Fruit fly (Drosophila melanogaster): ENCODE data around the gene yellow-f.
A peak's percentile ranks its signal among the peaks of the same experiment; 100 is the strongest.

The yellow-f gene

dm6 chr3R:12977371-12978050, 15.5 kb downstream of the yellow-f start, which contains the start of the genes CG7381 and CG7091:
TSS of gene CG7381 (minus strand) at chr3R:12977471.
TSS of gene CG7091 (plus strand) at chr3R:12978000.
- TF ChIP-seq EcR (GFP tag; optimal IDR thresholded peaks at IDR 0.05) (no peak), Dll (optimal IDR thresholded peaks at IDR 0.05) (no peak), pan (optimal IDR thresholded peaks at IDR 0.05) (no peak), CG8478 (optimal IDR thresholded peaks at IDR 0.05) (no peak), psq (optimal IDR thresholded peaks at IDR 0.05) (no peak), usp (GFP tag; optimal IDR thresholded peaks at IDR 0.05) (no peak)

- TF ChIP-seq psq (optimal IDR thresholded peaks at IDR 0.05) (no peak), Dll (optimal IDR thresholded peaks at IDR 0.05) (no peak), pan (optimal IDR thresholded peaks at IDR 0.05) (no peak), usp (GFP tag; optimal IDR thresholded peaks at IDR 0.05) (no peak), CG8478 (optimal IDR thresholded peaks at IDR 0.05) (no peak), EcR (GFP tag; optimal IDR thresholded peaks at IDR 0.05) (no peak)
Observed at dm6 chr3R:12975223-12975622, 17.8 kb downstream of the yellow-f start.

- TF ChIP-seq pan (optimal IDR thresholded peaks at IDR 0.05) = no peak
- no peak for TF ChIP-seq Dll (optimal IDR thresholded peaks at IDR 0.05)
- no peak for TF ChIP-seq CG8478 (optimal IDR thresholded peaks at IDR 0.05)
- no peak for TF ChIP-seq usp (GFP tag; optimal IDR thresholded peaks at IDR 0.05)
- no peak for TF ChIP-seq psq (optimal IDR thresholded peaks at IDR 0.05)
- no peak for TF ChIP-seq EcR (GFP tag; optimal IDR thresholded peaks at IDR 0.05)
Observed at dm6 chr3R:12974447-12974846, 18.6 kb downstream of the yellow-f start.

dm6 chr3R:12972106-12972505, 20.9 kb downstream of the yellow-f start:
- TF ChIP-seq CG8478 (optimal IDR thresholded peaks at IDR 0.05) (no peak), Dll (optimal IDR thresholded peaks at IDR 0.05) (no peak), pan (optimal IDR thresholded peaks at IDR 0.05) (no peak), usp (GFP tag; optimal IDR thresholded peaks at IDR 0.05) (no peak), EcR (GFP tag; optimal IDR thresholded peaks at IDR 0.05) (no peak), psq (optimal IDR thresholded peaks at IDR 0.05) (no peak)

dm6 chr3R:12967612-12968011, 25.4 kb downstream of the yellow-f start, which contains the start of the genes CG14384 and grsm:
TSS of gene CG14384 (minus strand) at chr3R:12967712.
TSS of gene grsm (minus strand) at chr3R:12967712.
- TF ChIP-seq usp (GFP tag; optimal IDR thresholded peaks at IDR 0.05) = no peak
- TF ChIP-seq Dll (optimal IDR thresholded peaks at IDR 0.05) = no peak
- no peak for TF ChIP-seq CG8478 (optimal IDR thresholded peaks at IDR 0.05)
- no peak for TF ChIP-seq EcR (GFP tag; optimal IDR thresholded peaks at IDR 0.05)
- no peak for TF ChIP-seq pan (optimal IDR thresholded peaks at IDR 0.05)

dm6 chr3R:12964043-12964442, 29.0 kb downstream of the yellow-f start:
- TF ChIP-seq pan (optimal IDR thresholded peaks at IDR 0.05) = no peak
- no peak for TF ChIP-seq EcR (GFP tag; optimal IDR thresholded peaks at IDR 0.05)
- TF ChIP-seq CG8478 (optimal IDR thresholded peaks at IDR 0.05) = no peak
- no peak for TF ChIP-seq psq (optimal IDR thresholded peaks at IDR 0.05)
- TF ChIP-seq Dll (optimal IDR thresholded peaks at IDR 0.05) = no peak
- no peak for TF ChIP-seq usp (GFP tag; optimal IDR thresholded peaks at IDR 0.05)

- TF ChIP-seq psq (optimal IDR thresholded peaks at IDR 0.05) (no peak), EcR (GFP tag; optimal IDR thresholded peaks at IDR 0.05) (no peak), Dll (optimal IDR thresholded peaks at IDR 0.05) (no peak), usp (GFP tag; optimal IDR thresholded peaks at IDR 0.05) (no peak), CG8478 (optimal IDR thresholded peaks at IDR 0.05) (no peak), pan (optimal IDR thresholded peaks at IDR 0.05) (no peak)
Observed at dm6 chr3R:12963491-12963890, 29.5 kb downstream of the yellow-f start, which contains the start of gene Cyp304a1. TSS of gene Cyp304a1 (plus strand) at chr3R:12963791.

- no peak for TF ChIP-seq pan (optimal IDR thresholded peaks at IDR 0.05)
- no peak for TF ChIP-seq EcR (GFP tag; optimal IDR thresholded peaks at IDR 0.05)
- TF ChIP-seq Dll (optimal IDR thresholded peaks at IDR 0.05) = no peak
- TF ChIP-seq usp (GFP tag; optimal IDR thresholded peaks at IDR 0.05) = no peak
- TF ChIP-seq CG8478 (optimal IDR thresholded peaks at IDR 0.05) = no peak
- no peak for TF ChIP-seq psq (optimal IDR thresholded peaks at IDR 0.05)
Observed at dm6 chr3R:12962612-12963011, 30.4 kb downstream of the yellow-f start.

- TF ChIP-seq Dll (optimal IDR thresholded peaks at IDR 0.05) (no peak), EcR (GFP tag; optimal IDR thresholded peaks at IDR 0.05) (peak; percentile 54 to 84)
Observed at dm6 chr3R:12960929-12961855, 31.8 kb downstream of the yellow-f start, which contains the start of gene Spc25. TSS of gene Spc25 (plus strand) at chr3R:12961745.

dm6 chr3R:12960227-12960626, 32.8 kb downstream of the yellow-f start:
- TF ChIP-seq Dll (optimal IDR thresholded peaks at IDR 0.05) = no peak
- no peak for TF ChIP-seq EcR (GFP tag; optimal IDR thresholded peaks at IDR 0.05)
- no peak for TF ChIP-seq pan (optimal IDR thresholded peaks at IDR 0.05)
- no peak for TF ChIP-seq CG8478 (optimal IDR thresholded peaks at IDR 0.05)
- TF ChIP-seq psq (optimal IDR thresholded peaks at IDR 0.05) = no peak
- TF ChIP-seq usp (GFP tag; optimal IDR thresholded peaks at IDR 0.05) = no peak

dm6 chr3R:12957388-12957787, 35.6 kb downstream of the yellow-f start:
- TF ChIP-seq pan (optimal IDR thresholded peaks at IDR 0.05) = no peak
- no peak for TF ChIP-seq usp (GFP tag; optimal IDR thresholded peaks at IDR 0.05)
- TF ChIP-seq CG8478 (optimal IDR thresholded peaks at IDR 0.05) = no peak
- TF ChIP-seq psq (optimal IDR thresholded peaks at IDR 0.05) = no peak
- TF ChIP-seq Dll (optimal IDR thresholded peaks at IDR 0.05) = no peak
- no peak for TF ChIP-seq EcR (GFP tag; optimal IDR thresholded peaks at IDR 0.05)

Data from whole organism.